Fruit fly (Drosophila melanogaster) Kc167 (cell line): Measurements from ENCODE around the gene CG15047.

Source experiments
- insv ChIP-seq: fragments of >200 bp; optimal IDR thresholded peaks from 3 replicates; lab custom pipeline; 2018; ENCODE audit warnings: missing external identifiers
- psq ChIP-seq: fragments of >200 bp; optimal IDR thresholded peaks from 2 replicates; lab custom pipeline; 2017; ENCODE audit warnings: missing external identifiers

DNA sequence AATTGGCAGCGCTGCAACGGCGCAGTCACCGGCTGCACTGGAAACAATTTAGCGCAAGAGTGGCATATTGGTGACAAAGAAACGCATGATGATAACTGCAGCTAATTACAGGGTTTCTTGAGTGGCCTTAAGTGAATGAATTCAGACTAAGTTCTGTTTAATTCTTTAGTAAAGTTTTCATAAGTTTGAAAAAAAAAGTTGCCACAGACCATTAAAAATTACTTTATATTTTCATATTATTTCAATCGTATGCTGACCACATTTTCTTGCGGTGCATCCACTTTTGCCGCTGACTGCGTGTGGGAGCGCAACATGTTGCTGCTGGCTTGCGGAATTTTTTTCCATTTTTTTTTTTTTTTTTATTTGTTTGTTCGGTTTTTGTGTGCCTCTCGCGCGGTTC, 24.0 kb downstream of the CG15047 start:
- TF ChIP-seq psq (lab: Kevin White, UChicago) (no peak), insv (lab: Kevin White, UChicago) (no peak)
